Fruit fly (Drosophila melanogaster) whole organism, embryonic: Measurements from ENCODE around the gene CG7329.

ENCODE experiments used
- Nf-YC ChIP-seq: fragments of 200-800 bp; optimal IDR thresholded peaks from 3 replicates; lab custom pipeline; 2019; ENCODE audit warnings: missing biosample characterization, mild to moderate bottlenecking, missing genetic modification characterization, moderate library complexity
- Ravus ChIP-seq: fragments of 200-800 bp; sonication (Bioruptor generic); IDR thresholded peaks from 2 replicates; pipeline ENCODE4 v1.3.6; 2022; ENCODE audit warnings: missing biosample characterization, missing genetic modification characterization
- YL-1 ChIP-seq: fragments of 200-800 bp; sonication (Bioruptor generic); optimal IDR thresholded peaks from 3 replicates; lab custom pipeline; 2017; ENCODE audit warnings: missing biosample characterization, mild to moderate bottlenecking, missing genetic modification characterization
- ara ChIP-seq: fragments of 200-800 bp; sonication (Bioruptor generic); IDR thresholded peaks from 2 replicates; pipeline ENCODE4 v1.3.6; 2022; ENCODE audit warnings: missing biosample characterization, missing genetic modification characterization
- oc ChIP-seq: fragments of 200-800 bp; sonication (Bioruptor generic); optimal IDR thresholded peaks from 2 replicates; lab custom pipeline; 2018; ENCODE audit warnings: missing biosample characterization, mild to moderate bottlenecking, missing genetic modification characterization, moderate library complexity
- ro ChIP-seq: fragments of 200-800 bp; sonication (Bioruptor generic); IDR thresholded peaks from 2 replicates; pipeline ENCODE4 v1.3.6; 2022; ENCODE audit warnings: missing biosample characterization, missing genetic modification characterization
- ssp ChIP-seq: fragments of 200-800 bp; sonication (Bioruptor generic); IDR thresholded peaks from 2 replicates; pipeline ENCODE4 v1.3.6; 2022; ENCODE audit warnings: missing biosample characterization, missing genetic modification characterization
- stwl ChIP-seq: fragments of 200-800 bp; sonication (Bioruptor generic); optimal IDR thresholded peaks from 3 replicates; lab custom pipeline; 2018; ENCODE audit warnings: missing biosample characterization, mild to moderate bottlenecking, missing genetic modification characterization, moderate library complexity

DNA sequence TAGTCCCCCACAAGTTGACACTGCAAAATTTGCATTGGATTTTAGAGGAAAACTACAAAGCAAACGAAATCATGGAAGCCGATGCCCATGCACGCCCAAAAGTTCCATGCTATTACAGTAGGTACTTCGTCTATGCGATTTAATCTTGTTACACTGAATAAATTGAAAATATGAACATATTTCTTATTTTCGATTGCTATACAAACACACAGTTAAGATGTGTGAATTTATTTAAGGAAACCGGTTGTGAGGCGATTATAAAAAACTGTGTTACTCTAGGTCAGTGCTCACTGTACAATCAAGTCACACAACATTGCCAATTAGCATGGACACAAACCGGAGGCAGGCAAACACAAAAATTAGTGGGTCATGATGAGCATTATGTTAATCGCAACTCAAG, 27.3 kb upstream of the CG7329 start:
- TF ChIP-seq Nf-YC (tag; lab: Kevin White, UChicago) (peak; percentile 47), YL-1 (no peak), oc (tag; lab: Kevin White, UChicago) (peak; percentile 57), stwl (peak; percentile 4), Ravus (GFP tag; lab: Robert Waterston, UW) (peak; percentile 72), ssp (GFP tag; lab: Robert Waterston, UW) (peak; percentile 77), ara (GFP tag; lab: Robert Waterston, UW) (peak; percentile 79), ro (GFP tag; lab: Robert Waterston, UW) (peak; percentile 75)
